Fruit fly (Drosophila melanogaster): ENCODE data around the gene CG15172.
A peak's percentile ranks its signal among the peaks of the same experiment; 100 is the strongest.

The CG15172 gene

dm6 chr2L:19022221-19022516 lies at the start of gene CG15172:
Gene CG15172, plus strand, starts transcription at chr2L:19022417.
- TF ChIP-seq ss (GFP tag; optimal IDR thresholded peaks at IDR 0.05) (no peak), pdm3 (GFP tag; optimal IDR thresholded peaks at IDR 0.05) (no peak), CG10669 (GFP tag; optimal IDR thresholded peaks at IDR 0.05) (no peak), fkh (GFP tag; optimal IDR thresholded peaks at IDR 0.05) (no peak), vri (GFP tag; optimal IDR thresholded peaks at IDR 0.05) (no peak), dsx (GFP tag; optimal IDR thresholded peaks at IDR 0.05; ENCODE audit: poor library complexity, severe bottlenecking) (no peak), CG6808 (GFP tag; optimal IDR thresholded peaks at IDR 0.05) (no peak), Hr39 (GFP tag; optimal IDR thresholded peaks at IDR 0.05) (no peak), fd59A (GFP tag; optimal IDR thresholded peaks at IDR 0.05) (no peak), CG9139 (GFP tag; optimal IDR thresholded peaks at IDR 0.05) (no peak), CG11902 (GFP tag; optimal IDR thresholded peaks at IDR 0.05) (no peak), CG15336 (GFP tag; IDR thresholded peaks at IDR 0.05) (no peak)

- peak; percentile 69 for TF ChIP-seq CG3032 (tag; optimal IDR thresholded peaks at IDR 0.05)
- peak; percentile 58 for TF ChIP-seq CG8319 (GFP tag; optimal IDR thresholded peaks at IDR 0.05)
- no peak for TF ChIP-seq CG34406 (GFP tag; optimal IDR thresholded peaks at IDR 0.05)
- TF ChIP-seq dsx (GFP tag; optimal IDR thresholded peaks at IDR 0.05; ENCODE audit: poor library complexity, severe bottlenecking), result no peak
- no peak for TF ChIP-seq Eip75B (GFP tag; optimal IDR thresholded peaks at IDR 0.05)
- no peak for TF ChIP-seq net (GFP tag; optimal IDR thresholded peaks at IDR 0.05)
- no peak for TF ChIP-seq Hr4 (GFP tag; optimal IDR thresholded peaks at IDR 0.05)
- TF ChIP-seq fkh (GFP tag; optimal IDR thresholded peaks at IDR 0.05), result peak; percentile 89
- TF ChIP-seq ss (GFP tag; optimal IDR thresholded peaks at IDR 0.05), result peak in 1 of 2 experiments; percentile 56
- TF ChIP-seq CG15336 (GFP tag; IDR thresholded peaks at IDR 0.05), result peak; percentile 34; the same call in 1 of the 2 replicates
- no peak for TF ChIP-seq Sox102F (GFP tag; optimal IDR thresholded peaks at IDR 0.05)
- no peak for TF ChIP-seq Blimp-1 (GFP tag; optimal IDR thresholded peaks at IDR 0.05)
- TF ChIP-seq CG11762 (GFP tag; optimal IDR thresholded peaks at IDR 0.05; ENCODE audit: insufficient read depth), result peak; percentile 23
- TF ChIP-seq Eip78C (GFP tag), result peak; percentile 92
- peak; percentile 65 for TF ChIP-seq Sox14 (GFP tag; optimal IDR thresholded peaks at IDR 0.05)
- peak; percentile 46 for TF ChIP-seq CG10669 (GFP tag; optimal IDR thresholded peaks at IDR 0.05)
- peak; percentile 57 for TF ChIP-seq CG6854 (GFP tag; optimal IDR thresholded peaks at IDR 0.05)
- peak; percentile 58 for TF ChIP-seq vri (GFP tag; optimal IDR thresholded peaks at IDR 0.05)
- TF ChIP-seq esn (GFP tag; optimal IDR thresholded peaks at IDR 0.05), result peak; percentile 77
- no peak for TF ChIP-seq CG3919 (GFP tag; optimal IDR thresholded peaks at IDR 0.05)
- TF ChIP-seq OdsH (GFP tag; optimal IDR thresholded peaks at IDR 0.05), result no peak
- no peak for TF ChIP-seq CG11902 (GFP tag; optimal IDR thresholded peaks at IDR 0.05)
- peak; percentile 74 for TF ChIP-seq eg (GFP tag; IDR thresholded peaks at IDR 0.05)
- TF ChIP-seq pdm3 (GFP tag; optimal IDR thresholded peaks at IDR 0.05), result no peak
- TF ChIP-seq CG4318 (GFP tag; optimal IDR thresholded peaks at IDR 0.05), result no peak
- TF ChIP-seq CG11294 (GFP tag; IDR thresholded peaks at IDR 0.05), result no peak
- peak; percentile 30 for TF ChIP-seq Eip93F (GFP tag; optimal IDR thresholded peaks at IDR 0.05)
- peak; percentile 31 for TF ChIP-seq fd85E (GFP tag; optimal IDR thresholded peaks at IDR 0.05)
- peak; percentile 69 for TF ChIP-seq acj6 (GFP tag; optimal IDR thresholded peaks at IDR 0.05)
- TF ChIP-seq topi (GFP tag; optimal IDR thresholded peaks at IDR 0.05), result peak; percentile 65
- peak; percentile 49 for TF ChIP-seq Lpt (GFP tag; optimal IDR thresholded peaks at IDR 0.05)
- peak; percentile 83 for TF ChIP-seq CG10631 (GFP tag; optimal IDR thresholded peaks at IDR 0.05)
- no peak for TF ChIP-seq CG1621 (tag; optimal IDR thresholded peaks at IDR 0.05)
- TF ChIP-seq CG32006 (GFP tag; optimal IDR thresholded peaks at IDR 0.05), result no peak
- TF ChIP-seq Ets21C (GFP tag; optimal IDR thresholded peaks at IDR 0.05), result peak; percentile 55
- TF ChIP-seq Hr38 (GFP tag; optimal IDR thresholded peaks at IDR 0.05), result no peak
- TF ChIP-seq spab (GFP tag; optimal IDR thresholded peaks at IDR 0.05), result no peak
- TF ChIP-seq Hr39 (GFP tag; optimal IDR thresholded peaks at IDR 0.05), result peak; percentile 34
- peak; percentile 25 for TF ChIP-seq CG7368 (GFP tag; optimal IDR thresholded peaks at IDR 0.05)
- TF ChIP-seq svp (GFP tag), result peak; percentile 97
- TF ChIP-seq CG6792 (GFP tag; optimal IDR thresholded peaks at IDR 0.05), result peak; percentile 61
- TF ChIP-seq CG9139 (GFP tag; optimal IDR thresholded peaks at IDR 0.05), result no peak
- TF ChIP-seq dac (GFP tag; optimal IDR thresholded peaks at IDR 0.05), result no peak
- peak; percentile 70 for TF ChIP-seq Met (GFP tag; optimal IDR thresholded peaks at IDR 0.05)
- TF ChIP-seq CG31627 (GFP tag; optimal IDR thresholded peaks at IDR 0.05), result peak; percentile 65
Observed at dm6 chr2L:18974063-18974779, 48.0 kb upstream of the CG15172 start, which contains the start of the genes L2HGDH and CG10431. Gene L2HGDH, minus strand, starts transcription at chr2L:18974448. Gene CG10431, plus strand, starts transcription at chr2L:18974710.

All from whole organism, prepupa.